Fruit fly (Drosophila melanogaster) whole organism, embryonic: ENCODE results near the gene PGRP-LA.

Source experiments
- Awh ChIP-seq: fragments of 200-800 bp; sonication (Bioruptor generic); IDR thresholded peaks from 2 replicates; pipeline ENCODE4, ENCODE4 v1.3.6; 2022; ENCODE audit warnings: missing biosample characterization, missing genetic modification characterization
- CG10431 ChIP-seq: fragments of 200-800 bp; sonication (Bioruptor generic); optimal IDR thresholded peaks from 3 replicates; lab custom pipeline; 2018; ENCODE audit warnings: missing biosample characterization, mild to moderate bottlenecking, missing genetic modification characterization
- CG10543 ChIP-seq: fragments of 200-800 bp; sonication (Bioruptor generic); optimal IDR thresholded peaks from 3 replicates; lab custom pipeline; 2017; ENCODE audit warnings: missing biosample characterization, mild to moderate bottlenecking, missing genetic modification characterization, moderate library complexity
- CG11560 ChIP-seq: fragments of 200-800 bp; sonication (Bioruptor generic); IDR thresholded peaks from 3 replicates; pipeline ENCODE4 v1.3.6; 2022; ENCODE audit warnings: missing biosample characterization, missing genetic modification characterization
- CG12104 ChIP-seq: fragments of 200-800 bp; sonication (Bioruptor generic); optimal IDR thresholded peaks from 3 replicates; lab custom pipeline; 2016; ENCODE audit warnings: missing biosample characterization, missing genetic modification characterization
- CG12155 ChIP-seq: fragments of 200-800 bp; sonication (Bioruptor generic); optimal IDR thresholded peaks from 3 replicates; lab custom pipeline; 2016; ENCODE audit warnings: missing biosample characterization, missing genetic modification characterization
- CG1233 ChIP-seq: fragments of 200-800 bp; sonication (Bioruptor generic); optimal IDR thresholded peaks from 4 replicates; lab custom pipeline; 2018; ENCODE audit warnings: missing biosample characterization, mild to moderate bottlenecking, missing genetic modification characterization
- CG13287 ChIP-seq: fragments of 200-800 bp; sonication (Bioruptor generic); IDR thresholded peaks from 2 replicates; pipeline ENCODE4 v1.3.6; 2022; ENCODE audit warnings: missing biosample characterization, missing genetic modification characterization; ENCODE audit not compliant: partially characterized antibody
- CG15011 ChIP-seq: fragments of 200-800 bp; sonication (Bioruptor generic); optimal IDR thresholded peaks from 3 replicates; lab custom pipeline; 2018; ENCODE audit warnings: missing biosample characterization, mild to moderate bottlenecking, missing genetic modification characterization
- CG1529 ChIP-seq: fragments of 200-800 bp; sonication (Bioruptor generic); optimal IDR thresholded peaks from 3 replicates; lab custom pipeline; 2018; ENCODE audit warnings: missing biosample characterization, missing genetic modification characterization
- CG1603 ChIP-seq: fragments of 200-800 bp; sonication (Bioruptor generic); optimal IDR thresholded peaks from 2 replicates; lab custom pipeline; 2019; ENCODE audit warnings: missing biosample characterization, mild to moderate bottlenecking, missing genetic modification characterization, moderate library complexity
- CG17186 ChIP-seq: fragments of 200-800 bp; sonication (Bioruptor generic); optimal IDR thresholded peaks from 3 replicates; lab custom pipeline; 2017; ENCODE audit warnings: missing biosample characterization, missing genetic modification reagents, missing genetic modification characterization
- CG18476 ChIP-seq: fragments of 200-800 bp; sonication (Bioruptor generic); optimal IDR thresholded peaks from 2 replicates; lab custom pipeline; 2016; ENCODE audit warnings: missing biosample characterization, mild to moderate bottlenecking, missing genetic modification characterization
- CG2129 ChIP-seq: fragments of 200-800 bp; sonication (Bioruptor generic); IDR thresholded peaks from 2 replicates; pipeline ENCODE4 v1.3.6; 2022; ENCODE audit warnings: missing biosample characterization, missing genetic modification characterization; ENCODE audit not compliant: partially characterized antibody
- CG30403 ChIP-seq: fragments of 200-800 bp; sonication (Bioruptor generic); optimal IDR thresholded peaks from 3 replicates; lab custom pipeline; 2016; ENCODE audit warnings: missing biosample characterization, missing genetic modification characterization
- CG33557 ChIP-seq: fragments of 200-800 bp; sonication (Bioruptor generic); optimal IDR thresholded peaks from 2 replicates; lab custom pipeline; 2019; ENCODE audit warnings: missing biosample characterization, mild to moderate bottlenecking, missing genetic modification characterization, moderate library complexity
- CG34422 ChIP-seq: fragments of 200-800 bp; sonication (Bioruptor generic); IDR thresholded peaks from 3 replicates; pipeline ENCODE4 v1.3.6; 2022; ENCODE audit warnings: missing biosample characterization, missing genetic modification characterization
- CG4360 ChIP-seq: fragments of 200-800 bp; sonication (Bioruptor generic); IDR thresholded peaks from 2 replicates; pipeline ENCODE4 v1.3.6; 2022; ENCODE audit warnings: missing biosample characterization, missing genetic modification characterization
- CG4404 ChIP-seq: fragments of 200-800 bp; sonication (Bioruptor generic); IDR thresholded peaks from 2 replicates; pipeline ENCODE4 v1.3.6; 2022; ENCODE audit warnings: missing biosample characterization, missing genetic modification characterization
- CG6175 ChIP-seq: fragments of 200-800 bp; sonication (Bioruptor generic); IDR thresholded peaks from 3 replicates; pipeline ENCODE4 v1.3.6; 2022; ENCODE audit warnings: missing biosample characterization, missing genetic modification characterization
- CG6765 ChIP-seq: fragments of 200-800 bp; sonication (Bioruptor generic); optimal IDR thresholded peaks from 3 replicates; lab custom pipeline; 2017; ENCODE audit warnings: missing biosample characterization, mild to moderate bottlenecking, missing genetic modification characterization
- CG7786 ChIP-seq: fragments of 200-800 bp; sonication (Bioruptor generic); optimal IDR thresholded peaks from 2 replicates; lab custom pipeline; 2016; ENCODE audit warnings: missing biosample characterization, missing genetic modification characterization
- CG9876 ChIP-seq: fragments of 200-800 bp; sonication (Bioruptor generic); optimal IDR thresholded peaks from 2 replicates; lab custom pipeline; 2016; ENCODE audit warnings: missing biosample characterization, missing genetic modification characterization
- Dip2 ChIP-seq: fragments of 200-800 bp; sonication (Bioruptor generic); IDR thresholded peaks from 2 replicates; pipeline ENCODE4 v1.3.6; 2022; ENCODE audit warnings: missing biosample characterization, missing genetic modification characterization
- Dp ChIP-seq: fragments of 200-800 bp; sonication (Bioruptor generic); optimal IDR thresholded peaks from 2 replicates; lab custom pipeline; 2018; ENCODE audit warnings: missing biosample characterization, mild to moderate bottlenecking, missing genetic modification characterization, moderate library complexity
- HLHmδ ChIP-seq: fragments of 200-800 bp; sonication (Bioruptor generic); optimal IDR thresholded peaks from 2 replicates; lab custom pipeline; 2018; ENCODE audit warnings: missing biosample characterization, mild to moderate bottlenecking, missing genetic modification characterization, moderate library complexity
- HmgZ ChIP-seq: fragments of 200-800 bp; sonication (Bioruptor generic); optimal IDR thresholded peaks from 2 replicates; lab custom pipeline; 2018; ENCODE audit warnings: missing biosample characterization, mild to moderate bottlenecking, missing genetic modification characterization
- MTF-1 ChIP-seq: fragments of 200-800 bp; sonication (Bioruptor generic); optimal IDR thresholded peaks from 2 replicates; lab custom pipeline; 2018; ENCODE audit warnings: missing biosample characterization, mild to moderate bottlenecking, missing genetic modification characterization, borderline replicate concordance
- Max ChIP-seq: fragments of 200-800 bp; sonication (Bioruptor generic); optimal IDR thresholded peaks from 2 replicates; lab custom pipeline; 2016; ENCODE audit warnings: missing biosample characterization, mild to moderate bottlenecking, missing genetic modification characterization
- Mes4 ChIP-seq: fragments of 200-800 bp; sonication (Bioruptor generic); optimal IDR thresholded peaks from 2 replicates; lab custom pipeline; 2016; ENCODE audit warnings: missing biosample characterization, missing genetic modification characterization
- Myb ChIP-seq: fragments of 200-800 bp; sonication (Bioruptor generic); optimal IDR thresholded peaks from 2 replicates; lab custom pipeline; 2016; ENCODE audit warnings: missing biosample characterization, missing genetic modification characterization
- Oaz ChIP-seq: fragments of 200-800 bp; sonication (Bioruptor generic); IDR thresholded peaks from 2 replicates; pipeline ENCODE4 v1.3.6; 2022; ENCODE audit warnings: missing biosample characterization, missing genetic modification characterization
- Ptx1 ChIP-seq: fragments of 200-800 bp; sonication (Bioruptor generic); IDR thresholded peaks from 2 replicates; pipeline ENCODE4 v1.3.6; 2022; ENCODE audit warnings: missing biosample characterization, missing genetic modification characterization
- Ssrp ChIP-seq: fragments of 200-800 bp; sonication (Bioruptor generic); optimal IDR thresholded peaks from 2 replicates; lab custom pipeline; 2018; ENCODE audit warnings: missing biosample characterization, mild to moderate bottlenecking, missing genetic modification characterization, moderate library complexity
- TFAM ChIP-seq: fragments of 200-800 bp; sonication (Bioruptor generic); optimal IDR thresholded peaks from 2 replicates; lab custom pipeline; 2017; ENCODE audit warnings: missing biosample characterization, missing genetic modification characterization, inconsistent platforms
- Taf1 ChIP-seq: fragments of 200-800 bp; sonication (Bioruptor generic); IDR thresholded peaks from 2 replicates; pipeline ENCODE4 v1.3.6; 2022; ENCODE audit warnings: missing biosample characterization, missing genetic modification characterization
- ash1 ChIP-seq: fragments of 200-800 bp; sonication (Bioruptor generic); optimal IDR thresholded peaks from 2 replicates; lab custom pipeline; 2018; ENCODE audit warnings: missing biosample characterization, mild to moderate bottlenecking, missing genetic modification characterization
- cad ChIP-seq: fragments of >200 bp; optimal IDR thresholded peaks from 2 replicates; lab custom pipeline; 2017; ENCODE audit warnings: missing biosample characterization, missing genetic modification characterization
- chn ChIP-seq: fragments of 200-800 bp; sonication (Bioruptor generic); optimal IDR thresholded peaks from 2 replicates; lab custom pipeline; 2016; ENCODE audit warnings: missing biosample characterization, missing genetic modification characterization
- crc ChIP-seq: fragments of 200-800 bp; sonication (Bioruptor generic); optimal IDR thresholded peaks from 2 replicates; lab custom pipeline; 2016; ENCODE audit warnings: missing biosample characterization, missing genetic modification characterization
- nmo ChIP-seq: fragments of 200-800 bp; sonication (Bioruptor generic); optimal IDR thresholded peaks from 2 replicates; lab custom pipeline; 2018; ENCODE audit warnings: missing biosample characterization, mild to moderate bottlenecking, missing genetic modification characterization, moderate library complexity
- oc ChIP-seq: fragments of 200-800 bp; sonication (Bioruptor generic); optimal IDR thresholded peaks from 2 replicates; lab custom pipeline; 2018; ENCODE audit warnings: missing biosample characterization, mild to moderate bottlenecking, missing genetic modification characterization, moderate library complexity
- peb ChIP-seq: fragments of 200-800 bp; sonication (Bioruptor generic); IDR thresholded peaks from 2 replicates; pipeline ENCODE4 v1.3.6; 2022; ENCODE audit warnings: missing biosample characterization, missing genetic modification characterization
- pum ChIP-seq: fragments of 200-800 bp; sonication (Bioruptor generic); optimal IDR thresholded peaks from 2 replicates; lab custom pipeline; 2016; ENCODE audit warnings: missing biosample characterization, missing genetic modification characterization
- rib ChIP-seq: fragments of 200-800 bp; sonication (Bioruptor generic); IDR thresholded peaks from 2 replicates; pipeline ENCODE4 v1.3.6; 2022; ENCODE audit warnings: missing biosample characterization, missing genetic modification characterization
- run ChIP-seq: fragments of 200-800 bp; sonication (Bioruptor generic); optimal IDR thresholded peaks from 3 replicates; lab custom pipeline; 2018; ENCODE audit warnings: missing biosample characterization, mild to moderate bottlenecking, missing genetic modification characterization
- sd ChIP-seq: fragments of 200-800 bp; sonication (Bioruptor generic); optimal IDR thresholded peaks from 3 replicates; lab custom pipeline; 2018; ENCODE audit warnings: missing biosample characterization, mild to moderate bottlenecking, missing genetic modification characterization, moderate library complexity
- tgo ChIP-seq: fragments of 200-800 bp; sonication (Bioruptor generic); IDR thresholded peaks from 3 replicates; pipeline ENCODE4 v1.3.6; 2022; ENCODE audit warnings: missing biosample characterization, missing genetic modification characterization
- yki ChIP-seq: fragments of >200 bp; optimal IDR thresholded peaks from 3 replicates; lab custom pipeline; 2018
- zfh2 ChIP-seq: fragments of 200-800 bp; sonication (Bioruptor generic); optimal IDR thresholded peaks from 2 replicates; lab custom pipeline; 2016; ENCODE audit warnings: missing biosample characterization, missing genetic modification characterization

Gene PGRP-LA

dm6 chr3L:9383345-9384075, 49.4 kb downstream of the PGRP-LA start, which contains the start of gene Hsp27 (continued):
- TF ChIP-seq CG34422 (GFP tag; lab: Robert Waterston, UW) (peak; percentile 99), CG9876 (GFP tag; lab: Kevin White, UChicago) (peak; percentile 55), sd (tag; lab: Kevin White, UChicago) (peak; percentile 90), CG7786 (GFP tag; lab: Kevin White, UChicago) (peak; percentile 88), Taf1 (GFP tag; lab: Robert Waterston, UW) (peak; percentile 97), CG15011 (GFP tag; lab: Kevin White, UChicago) (peak; percentile 96), HmgZ (tag; lab: Kevin White, UChicago) (peak; percentile 97), chn (peak; percentile 96), CG18476 (peak; percentile 98), zfh2 (peak; percentile 96), CG4404 (GFP tag; lab: Robert Waterston, UW) (peak; percentile 99), nmo (GFP tag; lab: Kevin White, UChicago) (peak; percentile 99), run (tag; lab: Kevin White, UChicago) (peak; percentile 95), CG6765 (GFP tag; lab: Kevin White, UChicago) (peak; percentile 88), CG10543 (peak; percentile 74), Dip2 (GFP tag; lab: Robert Waterston, UW) (peak; percentile 75), tgo (GFP tag; lab: Robert Waterston, UW) (peak; percentile 99), yki (lab: Kevin White, UChicago) (no peak), peb (peak; percentile 98), oc (peak; percentile 99), CG11560 (tag; lab: Robert Waterston, UW) (peak; percentile 88), CG4360 (GFP tag; lab: Robert Waterston, UW) (peak; percentile 86), MTF-1 (GFP tag; lab: Kevin White, UChicago) (peak; percentile 94), pum (GFP tag; lab: Kevin White, UChicago) (peak; percentile 94), CG2129 (GFP tag; lab: Robert Waterston, UW) (no peak), Max (GFP tag; lab: Kevin White, UChicago) (peak; percentile 98), CG6175 (GFP tag; lab: Robert Waterston, UW) (peak; percentile 97), Mes4 (GFP tag; lab: Kevin White, UChicago) (peak; percentile 68), CG1233 (GFP tag; lab: Kevin White, UChicago) (peak; percentile 97), rib (GFP tag; lab: Robert Waterston, UW) (peak; percentile 96), HLHmδ (GFP tag; lab: Kevin White, UChicago) (no peak), Awh (GFP tag; lab: Robert Waterston, UW) (peak; percentile 99), CG1529 (GFP tag; lab: Kevin White, UChicago) (peak; percentile 98), CG17186 (GFP tag; lab: Kevin White, UChicago) (peak; percentile 92), Dp (GFP tag; lab: Kevin White, UChicago) (peak; percentile 32), TFAM (GFP tag; lab: Kevin White, UChicago) (peak; percentile 92), cad (no peak), CG12155 (peak; percentile 96), Ssrp (tag; lab: Kevin White, UChicago) (peak; percentile 98), Oaz (peak; percentile 89), CG12104 (GFP tag; lab: Kevin White, UChicago) (peak; percentile 92), CG30403 (GFP tag; lab: Kevin White, UChicago) (peak; percentile 99), ash1 (GFP tag; lab: Kevin White, UChicago) (peak; percentile 78), CG10431 (GFP tag; lab: Kevin White, UChicago) (peak; percentile 93), CG1603 (tag; lab: Kevin White, UChicago) (peak; percentile 96), Ptx1 (GFP tag; lab: Robert Waterston, UW) (peak; percentile 99), Myb (peak; percentile 76), crc (GFP tag; lab: Kevin White, UChicago) (peak; percentile 92), CG13287 (GFP tag; lab: Robert Waterston, UW) (no peak; the same call in 1 of the 2 replicates), CG33557 (GFP tag; lab: Kevin White, UChicago) (peak; percentile 74)
